Worm (Caenorhabditis elegans) whole organism, young adult: ENCODE results near the gene xpo-3.

Experiments used
- C17E4.6 ChIP-seq: fragments of 200-800 bp; sonication (Bioruptor generic); IDR thresholded peaks from 2 replicates; pipeline ENCODE4 v1.3.6; 2022; ENCODE audit warnings: missing genetic modification reagents, missing genetic modification characterization, missing compliant biosample characterization
- F49E8.2 ChIP-seq: sonication (generic microtip); optimal IDR thresholded peaks from 3 replicates; lab custom pipeline; 2017; ENCODE audit warnings: missing genetic modification characterization, mild to moderate bottlenecking, missing compliant biosample characterization, antibody characterized with exemption, moderate library complexity; ENCODE audit not compliant: insufficient read depth
- ama-1 ChIP-seq, 3 experiments: fragments of 150-350 bp in 1 of 3; sonication (generic microtip) in 2 of 3; optimal IDR thresholded peaks; 2 replicates each; lab custom pipeline; 2014 to 2018; ENCODE audit warnings: missing biosample characterization in 2 of 3, missing genetic modification characterization in 2 of 3, missing genetic modification reagents in 2 of 3
- pha-4 ChIP-seq: fragments of 150-350 bp; sonication (generic microtip); optimal IDR thresholded peaks from 2 replicates; lab custom pipeline; 2014; ENCODE audit warnings: missing biosample characterization, missing genetic modification reagents, missing genetic modification characterization

ce11 chrIV:7897443-7897842 lies 26.4 kb downstream of the xpo-3 start, which contains the start of gene ilys-4:
- TF ChIP-seq pha-4 (tag; lab: Kevin White, UChicago) (no peak), F49E8.2 (no peak), C17E4.6 (no peak), ama-1 (optimal IDR thresholded peaks at IDR 0.05; lab: Kevin White, UChicago) (no peak), ama-1 (GFP tag; optimal IDR thresholded peaks at IDR 0.05; lab: Kevin White, UChicago) (no peak)
